Worm (Caenorhabditis elegans) whole organism, midembryonic: ENCODE data around the gene rbm-28.

ENCODE experiments used
- T22C8.4 ChIP-seq: fragments of 200-800 bp; sonication (Bioruptor generic); IDR thresholded peaks from 2 replicates; pipeline ENCODE4 v1.3.6; 2022; ENCODE audit warnings: missing genetic modification characterization, missing compliant biosample characterization
- cog-1 ChIP-seq: sonication (generic microtip); optimal IDR thresholded peaks from 2 replicates; lab custom pipeline; 2016; ENCODE audit warnings: missing genetic modification characterization, missing compliant biosample characterization
- flt-1 ChIP-seq: fragments of 200-800 bp; sonication (Bioruptor generic); IDR thresholded peaks from 2 replicates; pipeline ENCODE4 v1.3.6; 2022; ENCODE audit warnings: missing genetic modification characterization, missing compliant biosample characterization
- klf-2 ChIP-seq: fragments of 200-800 bp; sonication (Bioruptor generic); conservative IDR thresholded peaks from 2 replicates; pipeline ENCODE4 v1.3.6; 2022; ENCODE audit warnings: missing genetic modification reagents, missing genetic modification characterization, missing compliant biosample characterization
- med-1 ChIP-seq: sonication (generic microtip); optimal IDR thresholded peaks from 2 replicates; lab custom pipeline; 2017; ENCODE audit warnings: missing genetic modification characterization, mild to moderate bottlenecking, missing compliant biosample characterization, antibody characterized with exemption, missing genetic modification reagents; ENCODE audit not compliant: insufficient read depth
- tab-1 ChIP-seq: fragments of 200-800 bp; sonication (Bioruptor generic); IDR thresholded peaks from 2 replicates; pipeline ENCODE4 v1.3.6; 2022; ENCODE audit warnings: missing genetic modification characterization, missing compliant biosample characterization

DNA sequence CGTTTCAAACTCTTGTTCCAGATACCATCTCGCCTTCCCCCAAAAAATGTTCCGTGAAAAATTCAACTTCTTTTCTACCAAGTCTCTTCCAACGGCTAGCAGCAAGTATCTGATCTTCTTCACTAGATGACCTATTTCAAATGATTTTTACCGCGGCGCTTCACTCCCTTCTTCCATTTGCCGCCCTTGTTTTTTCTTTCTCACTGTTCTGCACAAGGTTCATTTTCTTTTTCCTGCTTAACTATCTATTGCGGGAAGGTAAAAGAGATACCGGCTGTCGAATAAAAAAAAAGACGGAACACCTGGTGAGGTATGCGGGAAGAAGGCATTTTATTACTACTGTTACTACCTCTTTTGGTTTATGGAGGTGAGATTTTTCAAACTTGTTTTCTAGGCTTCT lies 14.0 kb upstream of the rbm-28 start, which contains the start of gene cdh-7:
- TF ChIP-seq cog-1 (no peak), flt-1 (no peak), med-1 (GFP tag; lab: Kevin White, UChicago) (no peak), T22C8.4 (GFP tag; lab: Robert Waterston, UW) (no peak), tab-1 (GFP tag; lab: Robert Waterston, UW) (no peak), klf-2 (GFP tag; lab: Robert Waterston, UW) (no peak)
